Worm (Caenorhabditis elegans): Measurements from ENCODE around the gene ZC204.12.

- no peak for TF ChIP-seq him-1 (tag; optimal IDR thresholded peaks at IDR 0.05)
- no peak for TF ChIP-seq dao-5 (tag; optimal IDR thresholded peaks at IDR 0.05)
- TF ChIP-seq W03F9.2 (tag; optimal IDR thresholded peaks at IDR 0.05): no peak
Measured at ce11 chrII:1608915-1609314, 48.2 kb downstream of the ZC204.12 start.

Data from whole organism, L4/young adult.